Worm (Caenorhabditis elegans): ENCODE data around the gene hpo-40.

ce11 chrV:10174632-10175075 lies 38.1 kb upstream of the hpo-40 start:
- TF ChIP-seq tbx-37 (GFP tag; conservative IDR thresholded peaks at IDR 0.05) (no peak), ama-1 (optimal IDR thresholded peaks at IDR 0.05) (no peak), ceh-13 (GFP tag; optimal IDR thresholded peaks at IDR 0.05) (no peak), aly-1 (tag; optimal IDR thresholded peaks at IDR 0.05) (no peak), B0310.2 (tag; optimal IDR thresholded peaks at IDR 0.05) (no peak), ceh-36 (tag; optimal IDR thresholded peaks at IDR 0.05) (no peak), flt-1 (GFP tag; IDR thresholded peaks at IDR 0.05) (no peak), ets-7 (tag; optimal IDR thresholded peaks at IDR 0.05) (no peak), scrt-1 (GFP tag; IDR thresholded peaks at IDR 0.05) (no peak)

Data from whole organism, early embryonic.